Fruit fly (Drosophila melanogaster): ENCODE results near the gene E2f1.

E2f1 gene

dm6 chr3R:21687902-21688301 is 27.2 kb upstream of the E2f1 start (continued):
- peak; percentile 49 for TF ChIP-seq acj6 (GFP tag; optimal IDR thresholded peaks at IDR 0.05)
- TF ChIP-seq CG10631 (GFP tag; optimal IDR thresholded peaks at IDR 0.05), result peak; percentile 29
- no peak for TF ChIP-seq dsx (GFP tag; optimal IDR thresholded peaks at IDR 0.05; ENCODE audit: poor library complexity, severe bottlenecking)
- TF ChIP-seq CG8119 (GFP tag; IDR thresholded peaks at IDR 0.05), result peak; percentile 55; the same call in 2 of the 3 replicates
- TF ChIP-seq CG7368 (GFP tag; optimal IDR thresholded peaks at IDR 0.05), result peak; percentile 17
- TF ChIP-seq CG9139 (GFP tag; optimal IDR thresholded peaks at IDR 0.05), result no peak
- TF ChIP-seq CG6854 (GFP tag; optimal IDR thresholded peaks at IDR 0.05), result no peak
- peak; percentile 81 for TF ChIP-seq Eip78C (GFP tag)
- TF ChIP-seq CG3032 (tag; optimal IDR thresholded peaks at IDR 0.05), result no peak
- peak; percentile 82 for TF ChIP-seq CG6163 (GFP tag; IDR thresholded peaks at IDR 0.05)
- no peak for TF ChIP-seq fd85E (GFP tag; optimal IDR thresholded peaks at IDR 0.05)
- no peak for TF ChIP-seq Hr38 (GFP tag; optimal IDR thresholded peaks at IDR 0.05)
- TF ChIP-seq ss (GFP tag; optimal IDR thresholded peaks at IDR 0.05), result peak in 1 of 2 experiments; percentile 79
- TF ChIP-seq Blimp-1 (GFP tag; optimal IDR thresholded peaks at IDR 0.05), result no peak
- peak; percentile 64; the same call in 1 of the 2 replicates for TF ChIP-seq CG11294 (GFP tag; IDR thresholded peaks at IDR 0.05)
- peak; percentile 23 for TF ChIP-seq CG31627 (GFP tag; optimal IDR thresholded peaks at IDR 0.05)
- TF ChIP-seq Sox102F (GFP tag; optimal IDR thresholded peaks at IDR 0.05), result peak; percentile 45
- TF ChIP-seq topi (GFP tag; optimal IDR thresholded peaks at IDR 0.05), result peak; percentile 31
- no peak for TF ChIP-seq Eip93F (GFP tag; optimal IDR thresholded peaks at IDR 0.05)
- TF ChIP-seq eg (GFP tag; IDR thresholded peaks at IDR 0.05), result peak; percentile 84
- TF ChIP-seq Ets21C (GFP tag; optimal IDR thresholded peaks at IDR 0.05), result peak; percentile 11

dm6 chr3R:21682041-21682440 is 21.4 kb upstream of the E2f1 start:
- TF ChIP-seq OdsH (GFP tag; optimal IDR thresholded peaks at IDR 0.05) (peak; percentile 62), Met (GFP tag; optimal IDR thresholded peaks at IDR 0.05) (peak; percentile 9), CG8119 (GFP tag; IDR thresholded peaks at IDR 0.05) (peak; percentile 84), salr (GFP tag; optimal IDR thresholded peaks at IDR 0.05) (peak; percentile 65 to 71), Sox102F (GFP tag; optimal IDR thresholded peaks at IDR 0.05) (no peak), CG15336 (GFP tag; IDR thresholded peaks at IDR 0.05) (peak; percentile 77), pdm3 (GFP tag; optimal IDR thresholded peaks at IDR 0.05) (peak; percentile 73), CG6163 (GFP tag; IDR thresholded peaks at IDR 0.05) (peak; percentile 86), spab (GFP tag; optimal IDR thresholded peaks at IDR 0.05) (peak; percentile 76), vri (GFP tag; optimal IDR thresholded peaks at IDR 0.05) (no peak), Smox (GFP tag; optimal IDR thresholded peaks at IDR 0.05) (no peak), CG10669 (GFP tag; optimal IDR thresholded peaks at IDR 0.05) (peak; percentile 80), Eip75B (GFP tag; optimal IDR thresholded peaks at IDR 0.05) (peak; percentile 71), dac (GFP tag; optimal IDR thresholded peaks at IDR 0.05) (no peak), CG16779 (tag; optimal IDR thresholded peaks at IDR 0.05) (peak; percentile 29), CG34406 (GFP tag; optimal IDR thresholded peaks at IDR 0.05) (peak; percentile 36), Sox14 (GFP tag; optimal IDR thresholded peaks at IDR 0.05) (peak; percentile 66), svp (GFP tag) (no peak), CG32006 (GFP tag; optimal IDR thresholded peaks at IDR 0.05) (peak; percentile 79), topi (GFP tag; optimal IDR thresholded peaks at IDR 0.05) (peak; percentile 14), CG7368 (GFP tag; optimal IDR thresholded peaks at IDR 0.05) (peak; percentile 33), CG3032 (tag; optimal IDR thresholded peaks at IDR 0.05) (peak; percentile 80), Blimp-1 (GFP tag; optimal IDR thresholded peaks at IDR 0.05) (no peak), Eip78C (GFP tag) (peak; percentile 94), Sox15 (GFP tag; optimal IDR thresholded peaks at IDR 0.05) (no peak), net (GFP tag; optimal IDR thresholded peaks at IDR 0.05) (peak; percentile 56), Lpt (GFP tag; optimal IDR thresholded peaks at IDR 0.05) (peak; percentile 68), CG3919 (GFP tag; optimal IDR thresholded peaks at IDR 0.05) (peak; percentile 81), CG10631 (GFP tag; optimal IDR thresholded peaks at IDR 0.05) (peak; percentile 73), CG11762 (GFP tag; optimal IDR thresholded peaks at IDR 0.05; ENCODE audit: insufficient read depth) (peak; percentile 49), CG6854 (GFP tag; optimal IDR thresholded peaks at IDR 0.05) (no peak), ss (GFP tag; optimal IDR thresholded peaks at IDR 0.05) (peak; percentile 69 to 81), achi (GFP tag; optimal IDR thresholded peaks at IDR 0.05) (peak; percentile 70), Ets96B (tag; optimal IDR thresholded peaks at IDR 0.05) (peak; percentile 84), CG11902 (GFP tag; optimal IDR thresholded peaks at IDR 0.05) (no peak), esn (GFP tag; optimal IDR thresholded peaks at IDR 0.05) (peak; percentile 17), Gug (GFP tag; IDR thresholded peaks at IDR 0.05) (peak; percentile 58; the same call in 1 of the 2 replicates), CG4318 (GFP tag; optimal IDR thresholded peaks at IDR 0.05) (peak; percentile 56), Hr38 (GFP tag; optimal IDR thresholded peaks at IDR 0.05) (no peak), fkh (GFP tag; optimal IDR thresholded peaks at IDR 0.05) (no peak)

All from whole organism, prepupa.